Fruit fly (Drosophila melanogaster) whole organism, embryonic: ENCODE results near the gene CG13623.

Experiments used
- B-H2 ChIP-seq: fragments of 200-800 bp; sonication (Bioruptor generic); optimal IDR thresholded peaks from 2 replicates; lab custom pipeline; 2018; ENCODE audit warnings: missing biosample characterization, mild to moderate bottlenecking, missing genetic modification characterization
- CG10431 ChIP-seq: fragments of 200-800 bp; sonication (Bioruptor generic); optimal IDR thresholded peaks from 3 replicates; lab custom pipeline; 2018; ENCODE audit warnings: missing biosample characterization, mild to moderate bottlenecking, missing genetic modification characterization
- CG10979 ChIP-seq: fragments of 200-800 bp; sonication (Bioruptor generic); optimal IDR thresholded peaks from 2 replicates; lab custom pipeline; 2018; ENCODE audit warnings: missing biosample characterization, mild to moderate bottlenecking, missing genetic modification characterization, moderate library complexity
- CG12104 ChIP-seq: fragments of 200-800 bp; sonication (Bioruptor generic); optimal IDR thresholded peaks from 3 replicates; lab custom pipeline; 2016; ENCODE audit warnings: missing biosample characterization, missing genetic modification characterization
- CG12236 ChIP-seq: fragments of 200-800 bp; sonication (Bioruptor generic); optimal IDR thresholded peaks from 2 replicates; lab custom pipeline; 2016; ENCODE audit warnings: missing biosample characterization, missing genetic modification characterization
- CG13123 ChIP-seq: fragments of 200-800 bp; sonication (Bioruptor generic); optimal IDR thresholded peaks from 2 replicates; lab custom pipeline; 2016; ENCODE audit warnings: missing biosample characterization, missing genetic modification characterization
- CG14050 ChIP-seq: fragments of 200-800 bp; sonication (Bioruptor generic); IDR thresholded peaks from 3 replicates; pipeline ENCODE4 v1.3.6; 2022; ENCODE audit warnings: missing biosample characterization, missing genetic modification characterization
- CG14860 ChIP-seq: fragments of 200-800 bp; sonication (Bioruptor generic); IDR thresholded peaks from 3 replicates; pipeline ENCODE4 v1.3.6; 2022; ENCODE audit warnings: missing biosample characterization, missing genetic modification characterization; ENCODE audit not compliant: partially characterized antibody
- CG14965 ChIP-seq: fragments of 200-800 bp; sonication (Bioruptor generic); optimal IDR thresholded peaks from 2 replicates; lab custom pipeline; 2016; ENCODE audit warnings: missing biosample characterization, missing genetic modification characterization, borderline replicate concordance
- CG15269 ChIP-seq: fragments of 200-800 bp; sonication (Bioruptor generic); optimal IDR thresholded peaks from 2 replicates; lab custom pipeline; 2018; ENCODE audit warnings: missing biosample characterization, mild to moderate bottlenecking, missing genetic modification characterization, moderate library complexity
- CG1647 ChIP-seq: fragments of 200-800 bp; sonication (Bioruptor generic); optimal IDR thresholded peaks from 3 replicates; lab custom pipeline; 2016; ENCODE audit warnings: missing biosample characterization, missing genetic modification characterization
- CG16779 ChIP-seq: fragments of 200-800 bp; sonication (Bioruptor generic); IDR thresholded peaks from 2 replicates; pipeline ENCODE4 v1.3.6; 2022; ENCODE audit warnings: missing biosample characterization, missing genetic modification characterization
- CG17361 ChIP-seq: fragments of 200-800 bp; sonication (Bioruptor generic); IDR thresholded peaks from 3 replicates; pipeline ENCODE4 v1.3.6; 2022; ENCODE audit warnings: missing biosample characterization, missing genetic modification characterization
- CG17912 ChIP-seq: fragments of 200-800 bp; sonication (Bioruptor generic); optimal IDR thresholded peaks from 2 replicates; lab custom pipeline; 2018; ENCODE audit warnings: missing biosample characterization, mild to moderate bottlenecking, missing genetic modification characterization
- CG18599 ChIP-seq: fragments of 200-800 bp; sonication (Bioruptor generic); optimal IDR thresholded peaks from 3 replicates; lab custom pipeline; 2017; ENCODE audit warnings: missing biosample characterization, missing genetic modification characterization, mild to moderate bottlenecking, moderate library complexity, missing genetic modification reagents
- CG33213 ChIP-seq: fragments of 200-800 bp; sonication (Bioruptor generic); optimal IDR thresholded peaks from 3 replicates; lab custom pipeline; 2016; ENCODE audit warnings: missing biosample characterization, missing genetic modification characterization
- CG34224 ChIP-seq: fragments of 200-800 bp; sonication (Bioruptor generic); IDR thresholded peaks from 3 replicates; pipeline ENCODE4 v1.3.6; 2022; ENCODE audit warnings: missing biosample characterization, missing genetic modification characterization; ENCODE audit not compliant: partially characterized antibody
- CG34376 ChIP-seq: fragments of 200-800 bp; sonication (Bioruptor generic); optimal IDR thresholded peaks from 2 replicates; lab custom pipeline; 2018; ENCODE audit warnings: missing biosample characterization, mild to moderate bottlenecking, missing genetic modification characterization
- CG4328 ChIP-seq: fragments of 200-800 bp; sonication (Bioruptor generic); optimal IDR thresholded peaks from 3 replicates; lab custom pipeline; 2017; ENCODE audit warnings: missing biosample characterization, missing genetic modification reagents, missing genetic modification characterization
- CG6654 ChIP-seq: fragments of 200-800 bp; sonication (Bioruptor generic); optimal IDR thresholded peaks from 2 replicates; lab custom pipeline; 2017; ENCODE audit warnings: missing biosample characterization, mild to moderate bottlenecking, missing genetic modification characterization
- CG7357 ChIP-seq: fragments of 200-800 bp; sonication (Bioruptor generic); IDR thresholded peaks from 3 replicates; pipeline ENCODE4 v1.3.6; 2022; ENCODE audit warnings: missing biosample characterization, missing genetic modification characterization
- CG7745 ChIP-seq: fragments of 200-800 bp; sonication (Bioruptor generic); optimal IDR thresholded peaks from 2 replicates; lab custom pipeline; 2018; ENCODE audit warnings: missing biosample characterization, mild to moderate bottlenecking, missing genetic modification characterization, moderate library complexity
- CG7987 ChIP-seq: fragments of 200-800 bp; sonication (Bioruptor generic); optimal IDR thresholded peaks from 2 replicates; lab custom pipeline; 2018; ENCODE audit warnings: missing biosample characterization, mild to moderate bottlenecking, missing genetic modification characterization, moderate library complexity
- CG8089 ChIP-seq: fragments of 200-800 bp; sonication (Bioruptor generic); optimal IDR thresholded peaks from 3 replicates; lab custom pipeline; 2016; ENCODE audit warnings: missing biosample characterization, missing genetic modification characterization
- CG8944 ChIP-seq: fragments of 200-800 bp; sonication (Bioruptor generic); optimal IDR thresholded peaks from 3 replicates; lab custom pipeline; 2016; ENCODE audit warnings: missing biosample characterization, missing genetic modification characterization
- CG9797 ChIP-seq: fragments of 200-800 bp; sonication (Bioruptor generic); optimal IDR thresholded peaks from 3 replicates; lab custom pipeline; 2018; ENCODE audit warnings: missing biosample characterization, mild to moderate bottlenecking, missing genetic modification characterization
- CG9817 ChIP-seq: fragments of 200-800 bp; sonication (Bioruptor generic); optimal IDR thresholded peaks from 2 replicates; lab custom pipeline; 2018; ENCODE audit warnings: missing biosample characterization, mild to moderate bottlenecking, missing genetic modification characterization, moderate library complexity
- D19A ChIP-seq: fragments of 200-800 bp; optimal IDR thresholded peaks from 3 replicates; lab custom pipeline; 2019; ENCODE audit warnings: missing biosample characterization, mild to moderate bottlenecking, missing genetic modification characterization, moderate library complexity
- GATAe ChIP-seq: fragments of 200-800 bp; sonication (Bioruptor generic); conservative IDR thresholded peaks from 2 replicates; pipeline ENCODE4 v1.3.6; 2022; ENCODE audit warnings: missing biosample characterization, missing genetic modification characterization
- HmgZ ChIP-seq: fragments of 200-800 bp; sonication (Bioruptor generic); optimal IDR thresholded peaks from 2 replicates; lab custom pipeline; 2018; ENCODE audit warnings: missing biosample characterization, mild to moderate bottlenecking, missing genetic modification characterization
- Hsf ChIP-seq: fragments of 200-800 bp; sonication (Bioruptor generic); optimal IDR thresholded peaks from 3 replicates; lab custom pipeline; 2016; ENCODE audit warnings: missing biosample characterization, missing genetic modification characterization
- Lim3 ChIP-seq: fragments of 200-800 bp; sonication (Bioruptor generic); IDR thresholded peaks from 2 replicates; pipeline ENCODE4 v1.3.6; 2022; ENCODE audit warnings: missing biosample characterization, missing genetic modification characterization
- Meics ChIP-seq: fragments of 200-800 bp; sonication (Bioruptor generic); optimal IDR thresholded peaks from 2 replicates; lab custom pipeline; 2017; ENCODE audit warnings: missing biosample characterization, mild to moderate bottlenecking, missing genetic modification characterization
- Mes4 ChIP-seq: fragments of 200-800 bp; sonication (Bioruptor generic); optimal IDR thresholded peaks from 2 replicates; lab custom pipeline; 2016; ENCODE audit warnings: missing biosample characterization, missing genetic modification characterization
- Opbp ChIP-seq: fragments of 200-800 bp; sonication (Bioruptor generic); IDR thresholded peaks from 3 replicates; pipeline ENCODE4 v1.3.6; 2022; ENCODE audit warnings: missing biosample characterization, missing genetic modification characterization; ENCODE audit not compliant: partially characterized antibody
- Scr ChIP-seq: fragments of 200-800 bp; sonication (Bioruptor generic); IDR thresholded peaks from 2 replicates; pipeline ENCODE4 v1.3.6; 2022; ENCODE audit warnings: missing biosample characterization, missing genetic modification characterization; ENCODE audit not compliant: partially characterized antibody
- cas ChIP-seq: fragments of 200-800 bp; sonication (Bioruptor generic); IDR thresholded peaks from 2 replicates; pipeline ENCODE4 v1.3.6; 2022; ENCODE audit warnings: missing biosample characterization, missing genetic modification characterization
- da ChIP-seq: fragments of 200-800 bp; sonication (Bioruptor generic); optimal IDR thresholded peaks from 2 replicates; lab custom pipeline; 2016; ENCODE audit warnings: missing biosample characterization, missing genetic modification characterization
- dysf ChIP-seq: fragments of 200-800 bp; sonication (Bioruptor generic); IDR thresholded peaks from 3 replicates; pipeline ENCODE4 v1.3.6; 2022; ENCODE audit warnings: missing biosample characterization, missing genetic modification characterization
- grn ChIP-seq: fragments of 200-800 bp; sonication (Bioruptor generic); optimal IDR thresholded peaks from 3 replicates; lab custom pipeline; 2017; ENCODE audit warnings: missing biosample characterization, missing genetic modification characterization
- hb ChIP-seq: fragments of 200-800 bp; sonication (Bioruptor generic); IDR thresholded peaks from 3 replicates; pipeline ENCODE4 v1.3.6; 2022; ENCODE audit warnings: missing biosample characterization, missing genetic modification characterization; ENCODE audit not compliant: partially characterized antibody
- inv ChIP-seq: fragments of 200-800 bp; sonication (Bioruptor generic); IDR thresholded peaks from 2 replicates; pipeline ENCODE4 v1.3.6; 2022; ENCODE audit warnings: missing biosample characterization, missing genetic modification characterization; ENCODE audit not compliant: partially characterized antibody
- knrl ChIP-seq: fragments of 200-800 bp; sonication (Bioruptor generic); IDR thresholded peaks from 3 replicates; pipeline ENCODE4 v1.3.6; 2022; ENCODE audit warnings: missing biosample characterization, missing genetic modification characterization; ENCODE audit not compliant: partially characterized antibody
- lov ChIP-seq, 2 experiments: fragments of 200-800 bp in 1 of 2; fragments of >200 bp in 1 of 2; sonication (Bioruptor generic) in 1 of 2; IDR thresholded peaks in 1 of 2; optimal IDR thresholded peaks in 1 of 2; 2 replicates in 1 of 2; 3 replicates in 1 of 2; pipeline versions ENCODE4 v1.3.6 to Lab custom; 2017 to 2022; ENCODE audit warnings: missing biosample characterization in 1 of 2, missing genetic modification characterization in 1 of 2
- maf-S ChIP-seq: fragments of 200-800 bp; sonication (Bioruptor generic); optimal IDR thresholded peaks from 2 replicates; lab custom pipeline; 2016; ENCODE audit warnings: missing biosample characterization, missing genetic modification characterization
- oc ChIP-seq: fragments of 200-800 bp; sonication (Bioruptor generic); optimal IDR thresholded peaks from 2 replicates; lab custom pipeline; 2018; ENCODE audit warnings: missing biosample characterization, mild to moderate bottlenecking, missing genetic modification characterization, moderate library complexity
- pros ChIP-seq: fragments of 200-800 bp; sonication (Bioruptor generic); optimal IDR thresholded peaks from 3 replicates; lab custom pipeline; 2019; ENCODE audit warnings: missing biosample characterization, mild to moderate bottlenecking, missing genetic modification characterization, moderate library complexity
- sug ChIP-seq: fragments of 200-800 bp; optimal IDR thresholded peaks from 2 replicates; lab custom pipeline; 2019; ENCODE audit warnings: missing biosample characterization, mild to moderate bottlenecking, missing genetic modification characterization, moderate library complexity
- wor ChIP-seq: fragments of 200-800 bp; sonication (Bioruptor generic); IDR thresholded peaks from 2 replicates; pipeline ENCODE4 v1.3.6; 2022; ENCODE audit warnings: missing biosample characterization, missing genetic modification characterization

CG13623 gene

DNA sequence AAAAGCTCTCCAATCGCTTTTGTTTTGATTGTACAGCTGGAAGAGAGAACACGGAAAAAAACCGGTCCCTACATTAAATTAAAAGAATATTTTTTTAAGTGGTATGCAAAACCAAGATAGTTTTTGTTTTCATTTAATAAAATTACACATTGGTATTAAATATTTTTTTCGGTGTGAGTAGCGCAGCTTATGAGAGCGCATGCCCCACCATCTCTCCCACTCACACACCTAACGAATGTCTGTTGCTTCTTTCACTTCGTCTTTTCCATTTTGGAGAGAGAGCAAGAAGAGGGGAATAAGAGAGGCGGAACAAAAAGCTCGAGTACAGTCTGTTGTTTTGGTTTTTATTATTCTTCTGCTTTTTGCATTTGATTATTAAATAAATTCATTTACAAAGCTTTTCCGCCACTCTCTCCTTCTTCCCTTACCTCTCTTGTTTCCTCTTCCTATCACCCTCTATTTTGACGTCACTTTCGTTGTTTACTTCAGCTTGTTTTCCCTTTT, 42.2 kb upstream of the CG13623 start (continued):
- TF ChIP-seq CG12236 (GFP tag; lab: Kevin White, UChicago) (peak; percentile 84), CG1647 (GFP tag; lab: Kevin White, UChicago) (peak; percentile 97), CG7987 (GFP tag; lab: Kevin White, UChicago) (peak; percentile 96), HmgZ (tag; lab: Kevin White, UChicago) (peak; percentile 99), CG33213 (peak; percentile 95), grn (peak; percentile 74), CG8089 (GFP tag; lab: Kevin White, UChicago) (peak; percentile 94), CG4328 (GFP tag; lab: Kevin White, UChicago) (peak; percentile 97), B-H2 (GFP tag; lab: Kevin White, UChicago) (peak; percentile 99), pros (GFP tag; lab: Kevin White, UChicago) (peak; percentile 61), knrl (GFP tag; lab: Robert Waterston, UW) (no peak; the same call in 2 of the 3 replicates), CG10431 (GFP tag; lab: Kevin White, UChicago) (peak; percentile 86), CG10979 (tag; lab: Kevin White, UChicago) (peak; percentile 96), CG13123 (GFP tag; lab: Kevin White, UChicago) (peak; percentile 92), D19A (tag; lab: Kevin White, UChicago) (peak; percentile 95), Hsf (GFP tag; lab: Kevin White, UChicago) (peak; percentile 97), CG12104 (GFP tag; lab: Kevin White, UChicago) (peak; percentile 95), maf-S (GFP tag; lab: Kevin White, UChicago) (peak; percentile 96), CG7745 (tag; lab: Kevin White, UChicago) (peak; percentile 54), Meics (peak; percentile 99), CG18599 (GFP tag; lab: Kevin White, UChicago) (peak; percentile 99), cas (GFP tag; lab: Robert Waterston, UW) (peak; percentile 96), Opbp (GFP tag; lab: Robert Waterston, UW) (no peak), wor (GFP tag; lab: Robert Waterston, UW) (peak; percentile 97), CG6654 (GFP tag; lab: Kevin White, UChicago) (peak; percentile 86), CG14050 (GFP tag; lab: Robert Waterston, UW) (peak; percentile 98), Lim3 (peak; percentile 93; the same call in 1 of the 2 replicates), GATAe (GFP tag; lab: Robert Waterston, UW) (peak; percentile 95), CG34224 (GFP tag; lab: Robert Waterston, UW) (0 out of 3 replicates have a peak, but pooled peaks have one; percentile 8), oc (tag; lab: Kevin White, UChicago) (peak; percentile 99), CG8944 (GFP tag; lab: Kevin White, UChicago) (peak; percentile 90), hb (no peak), dysf (GFP tag; lab: Robert Waterston, UW) (peak; percentile 99), CG14965 (GFP tag; lab: Kevin White, UChicago) (peak; percentile 16), sug (peak; percentile 97), CG14860 (GFP tag; lab: Robert Waterston, UW) (no peak), lov (optimal IDR thresholded peaks at IDR 0.05; lab: Kevin White, UChicago) (no peak), lov (GFP tag; IDR thresholded peaks at IDR 0.05; lab: Robert Waterston, UW) (peak; percentile 98), Scr (GFP tag; lab: Robert Waterston, UW) (no peak), da (GFP tag; lab: Kevin White, UChicago) (peak; percentile 86), CG34376 (GFP tag; lab: Kevin White, UChicago) (peak; percentile 98), CG7357 (peak; percentile 90), CG9817 (tag; lab: Kevin White, UChicago) (peak; percentile 96), CG17361 (GFP tag; lab: Robert Waterston, UW) (peak; percentile 97), Mes4 (peak; percentile 93), inv (no peak), CG15269 (tag; lab: Kevin White, UChicago) (peak; percentile 98), CG9797 (GFP tag; lab: Kevin White, UChicago) (peak; percentile 44), CG16779 (GFP tag; lab: Robert Waterston, UW) (peak; percentile 98), CG17912 (GFP tag; lab: Kevin White, UChicago) (peak; percentile 84)
